Worm (Caenorhabditis elegans) whole organism, late embryonic: ENCODE measurements around the gene ZK328.6.

Experiments used
- C38D4.7 ChIP-seq: fragments of 200-800 bp; sonication (Bioruptor generic); optimal IDR thresholded peaks from 2 replicates; lab custom pipeline; 2018; ENCODE audit warnings: mild to moderate bottlenecking, missing genetic modification characterization, moderate library complexity, missing compliant biosample characterization
- F13H6.1 ChIP-seq: sonication (generic microtip); optimal IDR thresholded peaks from 2 replicates; lab custom pipeline; 2016; ENCODE audit warnings: missing genetic modification characterization, missing compliant biosample characterization
- K09A11.1 ChIP-seq: sonication (generic microtip); optimal IDR thresholded peaks from 2 replicates; lab custom pipeline; 2017; ENCODE audit warnings: antibody characterized with exemption, mild to moderate bottlenecking, missing genetic modification characterization, missing compliant biosample characterization; ENCODE audit not compliant: insufficient read depth
- ahr-1 ChIP-seq: sonication (generic microtip); optimal IDR thresholded peaks from 2 replicates; lab custom pipeline; 2016; ENCODE audit warnings: missing genetic modification characterization, missing compliant biosample characterization
- ama-1 ChIP-seq: fragments of 150-350 bp; optimal IDR thresholded peaks from 2 replicates; lab custom pipeline; 2014
- ceh-14 ChIP-seq: sonication (generic microtip); optimal IDR thresholded peaks from 2 replicates; lab custom pipeline; 2016; ENCODE audit warnings: missing genotype, missing genetic modification characterization, missing compliant biosample characterization
- ceh-19 ChIP-seq: fragments of 200-800 bp; sonication (Bioruptor generic); optimal IDR thresholded peaks from 2 replicates; lab custom pipeline; 2018; ENCODE audit warnings: mild to moderate bottlenecking, missing genetic modification characterization, missing compliant biosample characterization
- ceh-2 ChIP-seq: sonication (generic microtip); optimal IDR thresholded peaks from 2 replicates; lab custom pipeline; 2016; ENCODE audit warnings: missing genotype, missing genetic modification characterization, missing compliant biosample characterization
- ceh-24 ChIP-seq: sonication (generic microtip); optimal IDR thresholded peaks from 2 replicates; lab custom pipeline; 2016; ENCODE audit warnings: mild to moderate bottlenecking, missing genetic modification characterization, missing compliant biosample characterization
- ceh-45 ChIP-seq: fragments of 200-800 bp; sonication (Bioruptor generic); IDR thresholded peaks from 2 replicates; pipeline ENCODE4 v1.3.6; 2022; ENCODE audit warnings: missing genetic modification reagents, missing genetic modification characterization, missing compliant biosample characterization
- ceh-48 ChIP-seq: sonication (generic microtip); optimal IDR thresholded peaks from 2 replicates; lab custom pipeline; 2016; ENCODE audit warnings: missing genetic modification characterization, inconsistent platforms, missing compliant biosample characterization
- ceh-6 ChIP-seq: fragments of 200-800 bp; sonication (Bioruptor generic); optimal IDR thresholded peaks from 2 replicates; lab custom pipeline; 2018; ENCODE audit warnings: mild to moderate bottlenecking, missing genetic modification characterization, missing compliant biosample characterization
- elt-2 ChIP-seq: sonication (generic microtip); optimal IDR thresholded peaks from 2 replicates; lab custom pipeline; 2016; ENCODE audit warnings: missing genetic modification reagents, missing genetic modification characterization, missing compliant biosample characterization
- ets-4 ChIP-seq: sonication (generic microtip); optimal IDR thresholded peaks from 2 replicates; lab custom pipeline; 2016; ENCODE audit warnings: missing genetic modification characterization, missing compliant biosample characterization
- eyg-1 ChIP-seq: sonication (generic microtip); optimal IDR thresholded peaks from 2 replicates; lab custom pipeline; 2016; ENCODE audit warnings: missing genotype, missing genetic modification characterization, missing compliant biosample characterization
- fax-1 ChIP-seq: sonication (generic microtip); optimal IDR thresholded peaks from 2 replicates; lab custom pipeline; 2016; ENCODE audit warnings: missing genotype, missing genetic modification characterization, missing compliant biosample characterization
- fkh-10 ChIP-seq: fragments of 150-350 bp; optimal IDR thresholded peaks from 2 replicates; lab custom pipeline; 2014; ENCODE audit warnings: missing biosample characterization, missing genetic modification reagents, missing genetic modification characterization
- fkh-6 ChIP-seq: sonication (generic microtip); optimal IDR thresholded peaks from 2 replicates; lab custom pipeline; 2016; ENCODE audit warnings: missing genetic modification characterization, missing compliant biosample characterization
- hlh-13 ChIP-seq: fragments of 200-800 bp; sonication (Bioruptor generic); optimal IDR thresholded peaks from 2 replicates; lab custom pipeline; 2018; ENCODE audit warnings: mild to moderate bottlenecking, missing genetic modification characterization, missing compliant biosample characterization
- mec-3 ChIP-seq: sonication (generic microtip); optimal IDR thresholded peaks from 2 replicates; lab custom pipeline; 2016; ENCODE audit warnings: borderline replicate concordance, missing genetic modification characterization, missing compliant biosample characterization
- nfya-1 ChIP-seq: sonication (generic microtip); optimal IDR thresholded peaks from 2 replicates; lab custom pipeline; 2017; ENCODE audit warnings: missing genetic modification characterization, mild to moderate bottlenecking, missing compliant biosample characterization, antibody characterized with exemption, moderate library complexity
- nhr-232 ChIP-seq: sonication (generic microtip); optimal IDR thresholded peaks from 2 replicates; lab custom pipeline; 2016; ENCODE audit warnings: missing genetic modification characterization, missing compliant biosample characterization
- odd-2 ChIP-seq: sonication (generic microtip); optimal IDR thresholded peaks from 2 replicates; lab custom pipeline; 2017; ENCODE audit warnings: antibody characterized with exemption, mild to moderate bottlenecking, missing genetic modification characterization, missing compliant biosample characterization
- pag-3 ChIP-seq: sonication (generic microtip); optimal IDR thresholded peaks from 2 replicates; lab custom pipeline; 2016; ENCODE audit warnings: missing compliant biosample characterization, missing genetic modification characterization, borderline replicate concordance
- pha-2 ChIP-seq: sonication (generic microtip); optimal IDR thresholded peaks from 2 replicates; lab custom pipeline; 2017; ENCODE audit warnings: mild to moderate bottlenecking, missing genetic modification characterization, missing compliant biosample characterization
- pha-4 ChIP-seq: fragments of 150-350 bp; optimal IDR thresholded peaks from 2 replicates; lab custom pipeline; 2018; ENCODE audit warnings: missing biosample characterization, missing genetic modification reagents, missing genetic modification characterization
- pqm-1 ChIP-seq: sonication (generic microtip); optimal IDR thresholded peaks from 2 replicates; lab custom pipeline; 2016; ENCODE audit warnings: missing genetic modification characterization, missing compliant biosample characterization
- rnt-1 ChIP-seq: sonication (generic microtip); optimal IDR thresholded peaks from 2 replicates; lab custom pipeline; 2016; ENCODE audit warnings: missing genetic modification characterization, missing compliant biosample characterization
- sox-2 ChIP-seq: fragments of 200-800 bp; sonication (Bioruptor generic); IDR thresholded peaks from 2 replicates; pipeline ENCODE4 v1.3.6; 2022; ENCODE audit warnings: missing genetic modification reagents, missing genetic modification characterization, missing compliant biosample characterization
- tbx-2 ChIP-seq: sonication (generic microtip); optimal IDR thresholded peaks from 2 replicates; lab custom pipeline; 2016; ENCODE audit warnings: missing genetic modification characterization, missing compliant biosample characterization
- tbx-7 ChIP-seq: sonication (generic microtip); optimal IDR thresholded peaks from 2 replicates; lab custom pipeline; 2016; ENCODE audit warnings: missing genotype, missing genetic modification characterization, missing compliant biosample characterization
- ttx-3 ChIP-seq: sonication (generic microtip); optimal IDR thresholded peaks from 2 replicates; lab custom pipeline; 2016; ENCODE audit warnings: missing genetic modification reagents, missing genetic modification characterization, missing compliant biosample characterization
- unc-42 ChIP-seq: sonication (generic microtip); optimal IDR thresholded peaks from 2 replicates; lab custom pipeline; 2016; ENCODE audit warnings: missing genotype, missing genetic modification characterization, missing compliant biosample characterization
- unc-55 ChIP-seq: sonication (generic microtip); optimal IDR thresholded peaks from 2 replicates; lab custom pipeline; 2017; ENCODE audit warnings: missing biosample characterization, missing genetic modification reagents, missing genetic modification characterization
- unc-86 ChIP-seq: sonication (generic microtip); optimal IDR thresholded peaks from 2 replicates; lab custom pipeline; 2016; ENCODE audit warnings: missing genetic modification characterization, missing compliant biosample characterization
- zip-5 ChIP-seq: sonication (generic microtip); optimal IDR thresholded peaks from 2 replicates; lab custom pipeline; 2016; ENCODE audit warnings: missing genetic modification characterization, missing compliant biosample characterization

Gene ZK328.6

DNA sequence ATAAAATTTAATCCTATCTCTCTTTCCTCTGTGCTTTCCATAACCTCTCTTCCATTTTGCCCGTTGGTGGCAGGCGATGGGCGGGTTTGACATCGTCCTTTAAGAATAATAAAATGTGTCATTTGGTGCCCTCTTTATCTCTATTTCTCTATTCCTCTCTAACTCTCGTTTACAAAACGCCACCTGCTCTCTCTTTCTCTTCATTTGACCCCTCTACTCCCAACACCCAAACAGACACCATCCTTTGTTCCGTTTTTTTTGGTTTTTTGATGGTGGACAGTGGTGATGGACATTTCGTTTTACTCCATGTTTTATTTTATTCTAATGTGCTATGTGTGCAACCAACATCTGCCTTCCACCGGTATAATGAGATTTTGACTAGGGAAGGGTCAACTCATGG lies 48.5 kb upstream of the ZK328.6 start (continued):
- TF ChIP-seq ets-4 (tag; lab: Kevin White, UChicago) (no peak), hlh-13 (GFP tag; lab: Kevin White, UChicago) (no peak), unc-55 (GFP tag; lab: Kevin White, UChicago) (peak; percentile 29), eyg-1 (tag; lab: Kevin White, UChicago) (no peak), unc-42 (peak; percentile 30), pag-3 (tag; lab: Kevin White, UChicago) (no peak), elt-2 (tag; lab: Kevin White, UChicago) (no peak), ama-1 (lab: Kevin White, UChicago) (no peak), nfya-1 (tag; lab: Kevin White, UChicago) (peak; percentile 36), mec-3 (tag; lab: Kevin White, UChicago) (no peak), fkh-10 (no peak), tbx-7 (tag; lab: Kevin White, UChicago) (no peak), K09A11.1 (tag; lab: Kevin White, UChicago) (no peak), F13H6.1 (no peak), ceh-19 (GFP tag; lab: Kevin White, UChicago) (no peak)
- TF ChIP-seq, all 69 proteins: peak for 9

DNA sequence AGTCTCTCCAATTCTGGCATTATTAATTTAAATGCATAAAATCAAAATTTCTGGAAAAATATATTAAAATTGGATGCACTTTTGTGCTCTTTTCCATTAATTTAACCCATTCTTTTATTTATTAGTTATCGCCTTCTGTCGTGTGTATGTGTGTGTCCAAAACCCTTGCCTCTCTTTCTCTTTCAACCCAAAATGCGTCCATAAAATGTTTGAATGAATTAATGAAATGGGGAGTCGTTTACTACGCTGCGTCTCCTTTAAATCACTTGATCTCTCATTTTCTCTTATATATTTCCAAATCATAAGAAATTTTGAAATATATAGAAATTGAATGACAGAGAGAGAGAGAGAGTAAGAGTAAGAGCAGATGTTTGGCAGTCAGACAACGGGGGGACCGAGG lies 47.6 kb upstream of the ZK328.6 start:
- TF ChIP-seq odd-2 (no peak), nhr-232 (tag; lab: Kevin White, UChicago) (no peak), fax-1 (tag; lab: Kevin White, UChicago) (no peak), pha-4 (tag; lab: Kevin White, UChicago) (no peak), unc-42 (peak; percentile 47), tbx-2 (tag; lab: Kevin White, UChicago) (no peak), pqm-1 (tag; lab: Kevin White, UChicago) (no peak), ceh-48 (tag; lab: Kevin White, UChicago) (no peak), fkh-6 (tag; lab: Kevin White, UChicago) (no peak), ets-4 (tag; lab: Kevin White, UChicago) (no peak), ahr-1 (tag; lab: Kevin White, UChicago) (no peak), ceh-2 (tag; lab: Kevin White, UChicago) (no peak), unc-86 (peak; percentile 43), ceh-14 (tag; lab: Kevin White, UChicago) (peak; percentile 75), F13H6.1 (no peak), ama-1 (lab: Kevin White, UChicago) (no peak), ceh-24 (tag; lab: Kevin White, UChicago) (no peak), ceh-45 (GFP tag; lab: Robert Waterston, UW) (no peak), ceh-6 (no peak), rnt-1 (tag; lab: Kevin White, UChicago) (no peak), pha-2 (no peak), ttx-3 (no peak), zip-5 (tag; lab: Kevin White, UChicago) (no peak), mec-3 (tag; lab: Kevin White, UChicago) (no peak), unc-55 (GFP tag; lab: Kevin White, UChicago) (peak; percentile 14), sox-2 (no peak), C38D4.7 (GFP tag; lab: Kevin White, UChicago) (no peak)

DNA sequence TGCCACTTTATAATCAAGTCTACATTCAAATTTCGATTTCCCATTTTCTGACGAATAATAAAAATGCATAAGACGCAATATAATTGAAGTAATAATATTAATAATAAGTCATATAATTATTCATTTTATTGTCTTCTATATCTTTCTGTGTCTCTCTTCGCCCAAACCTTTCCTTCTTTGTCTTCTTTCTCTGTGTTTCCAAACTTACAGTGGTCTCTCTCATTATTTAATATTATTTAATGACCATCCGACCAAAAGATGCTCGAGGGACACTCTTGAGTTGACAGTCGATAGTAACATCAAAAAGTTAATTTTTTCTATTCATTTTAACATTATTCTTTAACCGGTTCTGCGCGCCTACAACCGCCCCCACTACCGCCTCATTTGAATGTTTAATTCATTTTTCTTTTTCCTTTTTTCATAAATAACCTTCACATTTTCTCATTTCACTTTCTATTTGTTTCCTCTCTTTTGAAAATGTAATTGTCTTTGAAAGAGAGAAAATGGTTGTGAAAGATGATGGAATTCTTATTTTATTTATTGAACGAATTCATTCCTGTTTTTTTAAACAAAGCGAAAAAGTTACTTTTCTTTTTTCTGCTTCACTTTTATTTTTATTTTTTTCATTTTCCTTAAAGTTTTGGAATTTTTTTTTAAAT lies 43.4 kb upstream of the ZK328.6 start:
- TF ChIP-seq unc-55 (GFP tag; lab: Kevin White, UChicago) (no peak), hlh-13 (GFP tag; lab: Kevin White, UChicago) (no peak), ets-4 (tag; lab: Kevin White, UChicago) (no peak), unc-42 (peak; percentile 60), ceh-45 (GFP tag; lab: Robert Waterston, UW) (no peak), eyg-1 (tag; lab: Kevin White, UChicago) (no peak)
